Worm (Caenorhabditis elegans) whole organism, L4 larva: ENCODE results near the gene F46F5.11.

Experiments
- attf-4 ChIP-seq: sonication (generic microtip); optimal IDR thresholded peaks from 3 replicates; lab custom pipeline; 2017; ENCODE audit warnings: missing biosample characterization, missing genetic modification characterization
- daf-12 ChIP-seq: fragments of 150-350 bp; optimal IDR thresholded peaks from 2 replicates; lab custom pipeline; 2014; ENCODE audit warnings: missing biosample characterization, missing genetic modification reagents, missing genetic modification characterization
- egl-43 ChIP-seq: fragments of 200-800 bp; sonication (Bioruptor generic); IDR thresholded peaks from 2 replicates; pipeline ENCODE4 v1.3.6; 2022; ENCODE audit warnings: missing genetic modification reagents, missing genetic modification characterization, missing compliant biosample characterization
- lin-13 ChIP-seq: fragments of 150-350 bp; optimal IDR thresholded peaks from 2 replicates; lab custom pipeline; 2014; ENCODE audit warnings: missing biosample characterization, missing genetic modification reagents, missing genetic modification characterization
- lir-3 ChIP-seq: sonication (generic microtip); optimal IDR thresholded peaks from 2 replicates; lab custom pipeline; 2016; ENCODE audit warnings: mild to moderate bottlenecking, missing genetic modification characterization, missing compliant biosample characterization
- mdl-1 ChIP-seq, 2 experiments: fragments of 150-350 bp in 1 of 2; sonication (generic microtip) in 1 of 2; optimal IDR thresholded peaks; 2 replicates each; lab custom pipeline; 2014 to 2017; ENCODE audit warnings: missing biosample characterization in 2 of 2, missing genetic modification characterization in 2 of 2
- mxl-2 ChIP-seq: fragments of 200-800 bp; sonication (Bioruptor generic); conservative IDR thresholded peaks from 2 replicates; pipeline ENCODE4 v1.3.6; 2022; ENCODE audit warnings: missing genetic modification reagents, missing genetic modification characterization, missing compliant biosample characterization
- nhr-237 ChIP-seq: sonication (generic microtip); optimal IDR thresholded peaks from 2 replicates; lab custom pipeline; 2017; ENCODE audit warnings: missing biosample characterization, missing genetic modification characterization
- nhr-41 ChIP-seq: fragments of 200-800 bp; sonication (Bioruptor generic); IDR thresholded peaks from 2 replicates; pipeline ENCODE4 v1.3.6; 2022; ENCODE audit warnings: missing genetic modification reagents, missing genetic modification characterization, missing compliant biosample characterization
- nhr-76 ChIP-seq: fragments of 150-350 bp; optimal IDR thresholded peaks from 2 replicates; lab custom pipeline; 2014; ENCODE audit warnings: missing biosample characterization, missing genetic modification characterization
- snpc-4 ChIP-seq: fragments of 150-350 bp; optimal IDR thresholded peaks from 2 replicates; lab custom pipeline; 2014; ENCODE audit warnings: missing biosample characterization, missing genetic modification characterization
- unc-62 ChIP-seq, 3 experiments: fragments of 150-350 bp in 1 of 3; sonication (generic microtip); optimal IDR thresholded peaks in 2 of 3; peaks in 1 of 3; 1 replicate in 1 of 3; 2 replicates in 2 of 3; lab custom pipeline; 2014 to 2017; ENCODE audit warnings: missing biosample characterization in 3 of 3, missing genetic modification characterization in 3 of 3, missing genetic modification reagents in 3 of 3, missing genotype in 1 of 3
- vab-7 ChIP-seq: fragments of 200-800 bp; sonication (Bioruptor generic); IDR thresholded peaks from 2 replicates; pipeline ENCODE4 v1.3.6; 2022; ENCODE audit warnings: missing genetic modification reagents, missing genetic modification characterization, missing compliant biosample characterization

ce11 chrII:838414-838813 is 29.9 kb downstream of the F46F5.11 start, which contains the start of gene F28A10.8:
- TF ChIP-seq vab-7 (no peak), daf-12 (tag; lab: Kevin White, UChicago) (no peak), mxl-2 (no peak), nhr-41 (GFP tag; lab: Robert Waterston, UW) (no peak), nhr-76 (tag; lab: Kevin White, UChicago) (no peak), mdl-1 (tag; optimal IDR thresholded peaks at IDR 0.05; lab: Kevin White, UChicago) (no peak), attf-4 (no peak), nhr-237 (tag; lab: Kevin White, UChicago) (no peak), unc-62 (GFP tag; optimal IDR thresholded peaks at IDR 0.05 in 1 of 2; lab: Kevin White, UChicago) (no peak), unc-62 (tag; optimal IDR thresholded peaks at IDR 0.05; lab: Kevin White, UChicago) (no peak), egl-43 (GFP tag; lab: Robert Waterston, UW) (no peak), lir-3 (tag; lab: Kevin White, UChicago) (no peak), lin-13 (GFP tag; lab: Kevin White, UChicago) (no peak), snpc-4 (tag; lab: Kevin White, UChicago) (no peak)
